Worm (Caenorhabditis elegans) whole organism, L1 larva: ENCODE data around the gene F10E9.2.

Source experiments
- C34B4.2 ChIP-seq: sonication (generic microtip); optimal IDR thresholded peaks from 2 replicates; lab custom pipeline; 2017; ENCODE audit warnings: mild to moderate bottlenecking, missing genetic modification characterization, missing compliant biosample characterization
- ama-1 ChIP-seq: fragments of 150-350 bp; optimal IDR thresholded peaks from 2 replicates; lab custom pipeline; 2014
- ces-1 ChIP-seq: fragments of 150-350 bp; optimal IDR thresholded peaks from 2 replicates; lab custom pipeline; 2014; ENCODE audit warnings: missing biosample characterization, missing genetic modification reagents, missing genetic modification characterization
- lin-39 ChIP-seq: fragments of 150-350 bp; optimal IDR thresholded peaks from 2 replicates; lab custom pipeline; 2014; ENCODE audit warnings: missing biosample characterization, missing genetic modification reagents, missing genetic modification characterization
- lir-3 ChIP-seq: sonication (generic microtip); optimal IDR thresholded peaks from 2 replicates; lab custom pipeline; 2016; ENCODE audit warnings: mild to moderate bottlenecking, missing genetic modification characterization, moderate library complexity, missing compliant biosample characterization; ENCODE audit not compliant: poor library complexity
- lsy-2 ChIP-seq, 2 experiments: fragments of 150-350 bp; optimal IDR thresholded peaks; 2 replicates each; lab custom pipeline; 2014; ENCODE audit warnings: missing biosample characterization in 2 of 2, missing genetic modification characterization in 2 of 2
- mef-2 ChIP-seq: fragments of 150-350 bp; optimal IDR thresholded peaks from 2 replicates; lab custom pipeline; 2014; ENCODE audit warnings: missing biosample characterization, missing genetic modification characterization
- nhr-11 ChIP-seq: fragments of 150-350 bp; optimal IDR thresholded peaks from 2 replicates; lab custom pipeline; 2014; ENCODE audit warnings: missing biosample characterization, missing genetic modification characterization
- nhr-12 ChIP-seq: sonication (generic microtip); optimal IDR thresholded peaks from 2 replicates; lab custom pipeline; 2017; ENCODE audit warnings: missing biosample characterization, missing genetic modification characterization
- nhr-90 ChIP-seq: sonication (generic microtip); optimal IDR thresholded peaks from 2 replicates; lab custom pipeline; 2016; ENCODE audit warnings: mild to moderate bottlenecking, missing genetic modification characterization, missing compliant biosample characterization; ENCODE audit not compliant: poor library complexity
- skn-1 ChIP-seq: fragments of 150-350 bp; optimal IDR thresholded peaks from 2 replicates; lab custom pipeline; 2014; ENCODE audit warnings: missing biosample characterization, missing genetic modification characterization
- unc-62 ChIP-seq: fragments of 150-350 bp; optimal IDR thresholded peaks from 2 replicates; lab custom pipeline; 2014; ENCODE audit warnings: missing biosample characterization, missing genetic modification reagents, missing genetic modification characterization
- zip-4 ChIP-seq: fragments of 200-800 bp; sonication (Bioruptor generic); optimal IDR thresholded peaks from 2 replicates; lab custom pipeline; 2018; ENCODE audit warnings: mild to moderate bottlenecking, missing genetic modification characterization, moderate library complexity, missing compliant biosample characterization
- ztf-4 ChIP-seq: fragments of 150-350 bp; optimal IDR thresholded peaks from 2 replicates; lab custom pipeline; 2014; ENCODE audit warnings: missing biosample characterization, missing genetic modification characterization

DNA sequence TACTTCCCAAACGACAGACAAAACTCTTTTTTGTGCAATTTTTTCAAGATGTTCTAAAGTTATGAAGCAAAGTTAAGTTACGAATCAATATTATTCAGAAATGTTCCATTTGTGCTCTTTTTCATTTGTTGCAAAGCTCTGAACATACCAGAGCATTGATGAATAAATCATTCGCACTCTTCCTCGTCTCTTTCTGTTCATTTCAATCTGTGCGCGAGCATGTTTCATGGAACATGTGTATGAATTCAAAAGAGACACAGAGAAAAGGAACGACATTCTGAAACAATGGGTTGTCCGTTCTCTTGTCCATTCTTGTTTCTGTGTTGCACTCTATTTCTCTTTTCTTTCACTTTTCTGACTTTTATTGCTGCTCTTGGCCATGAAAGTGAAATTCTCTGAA is 32.1 kb upstream of the F10E9.2 start:
- TF ChIP-seq nhr-11 (no peak), lsy-2 (tag; optimal IDR thresholded peaks at IDR 0.05; lab: Kevin White, UChicago) (no peak), C34B4.2 (no peak), zip-4 (no peak), ztf-4 (no peak), lin-39 (tag; lab: Kevin White, UChicago) (no peak), ces-1 (GFP tag; lab: Kevin White, UChicago) (no peak), nhr-12 (tag; lab: Kevin White, UChicago) (no peak), nhr-90 (tag; lab: Kevin White, UChicago) (no peak), lir-3 (no peak), unc-62 (GFP tag; lab: Kevin White, UChicago) (no peak), skn-1 (tag; lab: Kevin White, UChicago) (no peak), ama-1 (lab: Kevin White, UChicago) (no peak), mef-2 (tag; lab: Kevin White, UChicago) (no peak)
